Worm (Caenorhabditis elegans) whole organism, dauer: Measurements from ENCODE around the gene Y65A5A.2.

Source experiments
- unc-62 ChIP-seq: sonication (generic microtip); optimal IDR thresholded peaks from 2 replicates; lab custom pipeline; 2017; ENCODE audit warnings: missing biosample characterization, missing genetic modification reagents, missing genetic modification characterization

The Y65A5A.2 gene

ce11 chrIV:16411713-16412112, at the start of gene Y65A5A.2:
Gene Y65A5A.2 (plus strand): TSS chrIV:16412020.
- no peak for TF ChIP-seq unc-62 (GFP tag; lab: Kevin White, UChicago)

- no peak for TF ChIP-seq unc-62 (GFP tag; lab: Kevin White, UChicago)
Measured at ce11 chrIV:16364581-16364980, 47.2 kb upstream of the Y65A5A.2 start.

DNA sequence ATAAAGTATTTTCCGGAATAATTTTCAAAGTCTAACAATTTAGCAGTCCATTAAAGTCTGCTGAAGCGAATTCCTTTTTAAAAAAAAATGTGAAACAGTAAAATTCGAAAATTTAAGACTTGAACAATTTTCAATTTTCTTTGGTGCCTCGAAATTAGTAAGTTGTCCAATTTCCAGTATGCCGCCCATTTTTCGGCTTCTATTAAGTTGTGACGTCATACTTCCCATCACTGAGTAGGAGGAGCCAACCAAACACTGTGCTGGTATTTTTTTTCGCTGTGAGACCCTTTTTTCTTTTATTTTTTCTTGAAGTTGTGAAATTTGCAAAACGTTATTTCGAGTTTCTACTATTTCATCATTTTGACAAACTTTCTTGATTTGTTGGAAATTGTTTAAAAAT, 41.2 kb upstream of the Y65A5A.2 start:
- TF ChIP-seq unc-62 (GFP tag; lab: Kevin White, UChicago), result no peak

DNA sequence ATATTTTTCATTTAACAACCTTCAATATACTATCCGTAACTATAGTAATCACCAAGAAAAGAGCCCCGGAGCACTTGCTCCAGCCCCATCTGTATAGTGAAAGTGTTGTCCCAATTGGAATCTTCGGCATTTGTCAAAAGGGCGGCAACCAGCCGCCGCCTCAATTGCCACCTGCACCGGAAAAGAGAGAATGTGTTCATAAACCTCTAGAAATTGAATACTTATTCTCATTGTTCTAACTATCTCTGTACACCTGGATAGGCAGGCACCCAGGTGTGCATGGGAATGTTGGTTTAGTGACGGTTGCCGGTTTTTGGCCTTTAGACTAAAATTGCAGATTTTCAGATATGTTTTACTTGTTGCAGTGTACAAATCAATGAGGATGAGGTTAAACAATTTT, 33.9 kb upstream of the Y65A5A.2 start:
- no peak for TF ChIP-seq unc-62 (GFP tag; lab: Kevin White, UChicago)

DNA sequence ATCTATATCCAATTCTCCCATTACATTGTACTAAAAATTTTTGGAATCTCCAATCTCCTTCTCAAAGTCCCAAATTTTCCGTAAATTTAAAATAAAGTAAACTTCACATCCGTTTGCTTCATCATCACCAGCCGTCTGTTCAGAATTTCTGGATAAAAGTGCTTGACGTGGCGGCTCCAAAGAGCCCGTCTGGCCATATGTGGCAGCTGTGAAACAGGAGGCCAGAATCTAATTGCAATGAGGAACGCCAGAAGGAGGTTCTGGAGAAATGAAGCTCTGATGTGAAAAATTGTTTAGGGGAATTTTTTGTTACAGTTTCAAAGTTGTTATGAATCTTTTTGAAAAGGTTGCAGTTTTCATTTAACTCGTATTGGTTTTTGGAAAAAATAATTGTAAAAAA, 31.5 kb upstream of the Y65A5A.2 start:
- TF ChIP-seq unc-62 (GFP tag; lab: Kevin White, UChicago), result no peak

DNA sequence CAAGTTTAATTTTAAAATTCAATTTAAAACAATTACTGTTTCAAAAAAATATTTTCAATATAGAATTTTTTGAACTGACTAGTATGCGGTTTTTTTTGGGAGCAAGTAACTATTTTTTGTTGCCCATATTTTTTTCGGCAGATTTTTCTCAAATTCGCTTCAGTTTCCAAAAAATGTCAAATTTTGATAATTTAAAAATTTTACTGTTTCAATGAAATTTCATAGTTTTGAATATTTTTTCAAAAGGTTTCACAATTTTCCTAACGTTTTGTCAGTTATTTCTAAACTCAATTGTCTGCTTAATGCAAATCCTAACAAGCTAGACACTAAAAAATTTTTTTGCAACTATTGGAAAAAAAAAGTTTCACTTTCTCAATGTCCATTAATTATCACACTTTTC, 30.9 kb upstream of the Y65A5A.2 start:
- TF ChIP-seq unc-62 (GFP tag; lab: Kevin White, UChicago), result no peak

ce11 chrIV:16381933-16382591, 29.8 kb upstream of the Y65A5A.2 start, which contains the start of gene Y7A9D.1:
Gene Y7A9D.1 (minus strand): TSS chrIV:16382215.
- no peak for TF ChIP-seq unc-62 (GFP tag; lab: Kevin White, UChicago)

DNA sequence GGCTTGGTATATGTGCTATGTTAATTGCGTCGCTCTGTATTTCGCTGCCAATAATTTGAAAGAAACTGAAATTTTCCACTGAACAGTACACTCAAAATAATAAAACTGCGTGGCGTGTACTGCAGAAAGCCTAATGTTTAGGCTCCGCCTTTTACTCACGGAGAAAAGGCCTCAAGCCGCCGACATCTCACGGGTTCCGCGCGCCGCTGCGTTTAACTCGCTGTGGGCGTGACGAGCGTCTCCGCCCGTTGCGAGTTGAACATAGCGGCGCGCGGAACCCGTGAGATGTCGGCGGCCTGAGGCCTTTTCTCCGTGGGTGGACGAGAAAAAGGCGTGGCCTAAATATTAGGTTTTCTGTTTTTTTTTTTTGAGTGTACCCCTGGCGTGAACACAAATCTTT, 27.2 kb upstream of the Y65A5A.2 start:
- no peak for TF ChIP-seq unc-62 (GFP tag; lab: Kevin White, UChicago)

- no peak for TF ChIP-seq unc-62 (GFP tag; lab: Kevin White, UChicago)
Measured at ce11 chrIV:16388136-16388635, 23.6 kb upstream of the Y65A5A.2 start.

- TF ChIP-seq unc-62 (GFP tag; lab: Kevin White, UChicago), result no peak
Measured at ce11 chrIV:16388856-16389461, 22.9 kb upstream of the Y65A5A.2 start.

ce11 chrIV:16391470-16391869, 20.4 kb upstream of the Y65A5A.2 start:
- no peak for TF ChIP-seq unc-62 (GFP tag; lab: Kevin White, UChicago)

DNA sequence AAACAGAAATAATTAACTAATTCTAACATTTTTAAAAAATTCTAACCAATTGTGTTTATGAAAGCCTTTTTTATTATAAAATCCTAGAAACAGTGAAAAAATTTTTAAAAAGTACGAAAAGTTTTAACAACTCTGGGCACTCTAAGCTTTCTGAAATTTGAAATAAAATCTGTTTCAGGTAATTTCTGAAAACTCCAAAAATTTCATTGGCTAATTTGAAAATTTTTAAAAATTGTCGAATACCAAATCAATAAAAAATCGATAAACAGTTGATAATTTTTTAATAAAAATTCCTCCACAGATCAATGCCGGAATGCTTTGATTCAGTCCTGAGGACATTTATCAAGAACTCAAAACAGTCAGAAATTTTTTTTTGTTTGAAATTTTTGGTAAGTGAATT, 18.2 kb upstream of the Y65A5A.2 start, which contains the start of gene Y65A5A.24:
Y65A5A.24 (plus strand) TSS at position 301 of the 400 bp plus-strand sequence.
- no peak for TF ChIP-seq unc-62 (GFP tag; lab: Kevin White, UChicago)

- no peak for TF ChIP-seq unc-62 (GFP tag; lab: Kevin White, UChicago)
Measured at ce11 chrIV:16396651-16397050, 15.2 kb upstream of the Y65A5A.2 start.

DNA sequence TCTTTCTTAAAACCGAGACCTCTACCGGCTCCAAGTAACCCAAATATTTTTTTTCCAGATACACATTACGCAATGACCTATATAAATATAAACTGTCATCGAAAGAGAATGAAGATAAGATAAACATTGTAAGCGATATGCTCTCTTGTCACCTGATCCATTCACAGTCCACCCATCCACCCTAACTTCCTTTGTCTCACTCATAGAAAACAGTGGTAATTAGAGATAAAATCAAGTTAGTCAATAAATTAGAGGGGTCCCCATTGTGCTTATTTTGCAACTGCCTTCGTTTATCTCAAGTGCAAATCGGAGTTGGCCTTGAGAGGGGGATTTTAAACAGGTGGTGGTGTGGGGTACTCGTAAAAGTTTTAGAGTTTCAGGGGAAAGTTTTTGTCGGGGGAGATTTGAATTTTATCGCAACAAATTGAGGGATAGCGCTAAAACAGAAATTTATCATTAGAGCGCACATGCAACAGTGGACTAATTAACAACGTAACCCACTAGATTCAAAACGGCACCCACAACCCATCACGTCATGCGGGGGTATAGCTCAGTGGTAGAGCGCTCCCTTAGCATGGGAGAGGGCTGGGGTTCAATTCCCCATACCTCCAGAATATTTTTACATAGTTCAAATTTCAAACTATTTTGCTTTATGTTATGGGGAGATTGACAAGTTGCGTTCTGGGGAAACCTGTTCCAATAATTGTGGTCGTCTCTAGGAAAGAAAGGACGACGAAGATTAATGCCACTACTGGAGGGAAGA, 13.8 kb upstream of the Y65A5A.2 start:
- TF ChIP-seq unc-62 (GFP tag; lab: Kevin White, UChicago), result no peak

- TF ChIP-seq unc-62 (GFP tag; lab: Kevin White, UChicago), result no peak
Measured at ce11 chrIV:16399017-16399416, 12.8 kb upstream of the Y65A5A.2 start.

- no peak for TF ChIP-seq unc-62 (GFP tag; lab: Kevin White, UChicago)
Measured at ce11 chrIV:16399776-16400368, 11.9 kb upstream of the Y65A5A.2 start, which contains the start of gene Y65A5A.1. Gene Y65A5A.1 (minus strand): TSS chrIV:16399826.
